Fruit fly (Drosophila melanogaster) whole organism, embryonic: ENCODE data around the gene CG42324.

Experiments used
- CG11560 ChIP-seq: fragments of 200-800 bp; sonication (Bioruptor generic); IDR thresholded peaks from 3 replicates; pipeline ENCODE4 v1.3.6; 2022; ENCODE audit warnings: missing biosample characterization, missing genetic modification characterization
- CG12104 ChIP-seq: fragments of 200-800 bp; sonication (Bioruptor generic); optimal IDR thresholded peaks from 3 replicates; lab custom pipeline; 2016; ENCODE audit warnings: missing biosample characterization, missing genetic modification characterization
- CG12769 ChIP-seq: fragments of 200-800 bp; sonication (Bioruptor generic); optimal IDR thresholded peaks from 2 replicates; lab custom pipeline; 2019; ENCODE audit warnings: missing biosample characterization, mild to moderate bottlenecking, missing genetic modification characterization, moderate library complexity
- CG14014 ChIP-seq: fragments of 200-800 bp; sonication (Bioruptor generic); IDR thresholded peaks from 2 replicates; pipeline ENCODE4 v1.3.6; 2022; ENCODE audit warnings: missing biosample characterization, missing genetic modification characterization
- CG14710 ChIP-seq: fragments of 200-800 bp; sonication (Bioruptor generic); optimal IDR thresholded peaks from 3 replicates; lab custom pipeline; 2019; ENCODE audit warnings: missing biosample characterization, mild to moderate bottlenecking, missing genetic modification characterization, moderate library complexity
- CG17359 ChIP-seq: fragments of 200-800 bp; sonication (Bioruptor generic); optimal IDR thresholded peaks from 3 replicates; lab custom pipeline; 2018; ENCODE audit warnings: missing biosample characterization, mild to moderate bottlenecking, missing genetic modification characterization, moderate library complexity
- CG17802 ChIP-seq: fragments of 200-800 bp; sonication (Bioruptor generic); optimal IDR thresholded peaks from 2 replicates; lab custom pipeline; 2018; ENCODE audit warnings: missing biosample characterization, mild to moderate bottlenecking, missing genetic modification characterization, moderate library complexity
- CG18619 ChIP-seq: fragments of 200-800 bp; sonication (Bioruptor generic); optimal IDR thresholded peaks from 3 replicates; lab custom pipeline; 2017; ENCODE audit warnings: missing biosample characterization, mild to moderate bottlenecking, missing genetic modification characterization
- CG2678 ChIP-seq: fragments of 200-800 bp; sonication (Bioruptor generic); optimal IDR thresholded peaks from 3 replicates; lab custom pipeline; 2019; ENCODE audit warnings: missing biosample characterization, mild to moderate bottlenecking, missing genetic modification characterization, moderate library complexity
- CG6272 ChIP-seq: fragments of 200-800 bp; sonication (Bioruptor generic); IDR thresholded peaks from 2 replicates; pipeline ENCODE4 v1.3.6; 2022; ENCODE audit warnings: missing biosample characterization, missing genetic modification characterization
- CG9215 ChIP-seq: fragments of 200-800 bp; sonication (Bioruptor generic); IDR thresholded peaks from 2 replicates; pipeline ENCODE4 v1.3.6; 2022; ENCODE audit warnings: missing biosample characterization, missing genetic modification characterization
- H2.0 ChIP-seq: fragments of 200-800 bp; sonication (Bioruptor generic); IDR thresholded peaks from 2 replicates; pipeline ENCODE4 v1.3.6; 2022; ENCODE audit warnings: missing biosample characterization, missing genetic modification characterization
- HLHmδ ChIP-seq: fragments of 200-800 bp; sonication (Bioruptor generic); optimal IDR thresholded peaks from 2 replicates; lab custom pipeline; 2018; ENCODE audit warnings: missing biosample characterization, mild to moderate bottlenecking, missing genetic modification characterization, moderate library complexity
- Hr3 ChIP-seq: fragments of 200-800 bp; sonication (Bioruptor generic); optimal IDR thresholded peaks from 3 replicates; lab custom pipeline; 2016; ENCODE audit warnings: missing biosample characterization, missing genetic modification characterization
- Hr51 ChIP-seq, 2 experiments: fragments of 200-800 bp; sonication (Bioruptor generic); optimal IDR thresholded peaks; 2 replicates in 1 of 2; 3 replicates in 1 of 2; lab custom pipeline; 2016 to 2018; ENCODE audit warnings: missing biosample characterization in 2 of 2, missing genetic modification characterization in 2 of 2, mild to moderate bottlenecking in 1 of 2, moderate library complexity in 1 of 2
- Hsf ChIP-seq: fragments of 200-800 bp; sonication (Bioruptor generic); optimal IDR thresholded peaks from 3 replicates; lab custom pipeline; 2016; ENCODE audit warnings: missing biosample characterization, missing genetic modification characterization
- Max ChIP-seq: fragments of 200-800 bp; sonication (Bioruptor generic); optimal IDR thresholded peaks from 2 replicates; lab custom pipeline; 2016; ENCODE audit warnings: missing biosample characterization, mild to moderate bottlenecking, missing genetic modification characterization
- Med ChIP-seq: fragments of 200-800 bp; sonication (Bioruptor generic); peaks from one replicate; lab custom pipeline; 2016; ENCODE audit warnings: missing biosample characterization, missing genetic modification characterization, mild to moderate bottlenecking, inconsistent platforms, moderate library complexity
- Mrtf ChIP-seq: fragments of 200-800 bp; sonication (Bioruptor generic); IDR thresholded peaks from 3 replicates; pipeline ENCODE4 v1.3.6; 2022; ENCODE audit warnings: missing biosample characterization, missing genetic modification characterization
- Nf-YC ChIP-seq: fragments of 200-800 bp; optimal IDR thresholded peaks from 3 replicates; lab custom pipeline; 2019; ENCODE audit warnings: missing biosample characterization, mild to moderate bottlenecking, missing genetic modification characterization, moderate library complexity
- Oli ChIP-seq: fragments of 200-800 bp; sonication (Bioruptor generic); optimal IDR thresholded peaks from 2 replicates; lab custom pipeline; 2018; ENCODE audit warnings: missing biosample characterization, mild to moderate bottlenecking, missing genetic modification characterization, moderate library complexity
- Opbp ChIP-seq: fragments of 200-800 bp; sonication (Bioruptor generic); IDR thresholded peaks from 3 replicates; pipeline ENCODE4 v1.3.6; 2022; ENCODE audit warnings: missing biosample characterization, missing genetic modification characterization; ENCODE audit not compliant: partially characterized antibody
- PHDP ChIP-seq: fragments of 200-800 bp; sonication (Bioruptor generic); optimal IDR thresholded peaks from 3 replicates; lab custom pipeline; 2018; ENCODE audit warnings: missing biosample characterization, mild to moderate bottlenecking, missing genetic modification characterization, moderate library complexity
- Pdp1 ChIP-seq, 2 experiments: fragments of 200-800 bp; sonication (Bioruptor generic); optimal IDR thresholded peaks; 3 replicates each; lab custom pipeline; 2016; ENCODE audit warnings: missing biosample characterization in 2 of 2, missing genetic modification characterization in 2 of 2, mild to moderate bottlenecking in 1 of 2, moderate library complexity in 1 of 2
- Rx ChIP-seq: fragments of 200-800 bp; sonication (Bioruptor generic); IDR thresholded peaks from 2 replicates; pipeline ENCODE4 v1.3.6; 2022; ENCODE audit warnings: missing biosample characterization, missing genetic modification characterization
- Sox100B ChIP-seq: fragments of 200-800 bp; sonication (Bioruptor generic); optimal IDR thresholded peaks from 3 replicates; lab custom pipeline; 2018; ENCODE audit warnings: missing biosample characterization, mild to moderate bottlenecking, missing genetic modification characterization
- Ssrp ChIP-seq: fragments of 200-800 bp; sonication (Bioruptor generic); optimal IDR thresholded peaks from 2 replicates; lab custom pipeline; 2018; ENCODE audit warnings: missing biosample characterization, mild to moderate bottlenecking, missing genetic modification characterization, moderate library complexity
- Vsx1 ChIP-seq: fragments of 200-800 bp; sonication (Bioruptor generic); optimal IDR thresholded peaks from 2 replicates; lab custom pipeline; 2017; ENCODE audit warnings: missing biosample characterization, mild to moderate bottlenecking, missing genetic modification characterization, missing genetic modification reagents
- Xrp1 ChIP-seq: fragments of 200-800 bp; sonication (Bioruptor generic); IDR thresholded peaks from 2 replicates; pipeline ENCODE4 v1.3.6; 2022; ENCODE audit warnings: missing biosample characterization, missing genetic modification characterization
- ase ChIP-seq: fragments of 200-800 bp; sonication (Bioruptor generic); IDR thresholded peaks from 3 replicates; pipeline ENCODE4 v1.3.6; 2022; ENCODE audit warnings: missing biosample characterization, missing genetic modification characterization
- cato ChIP-seq: fragments of 200-800 bp; sonication (Bioruptor generic); optimal IDR thresholded peaks from 2 replicates; lab custom pipeline; 2016; ENCODE audit warnings: missing biosample characterization, missing genetic modification characterization, borderline replicate concordance
- chinmo ChIP-seq: fragments of 200-800 bp; sonication (Bioruptor generic); IDR thresholded peaks from 4 replicates; pipeline ENCODE4 v1.3.6; 2022; ENCODE audit warnings: missing biosample characterization, missing genetic modification characterization; ENCODE audit not compliant: partially characterized antibody
- croc ChIP-seq: fragments of 200-800 bp; sonication (Bioruptor generic); conservative IDR thresholded peaks from 3 replicates; pipeline ENCODE4 v1.3.6; 2022; ENCODE audit warnings: missing biosample characterization, missing genetic modification characterization
- dimm ChIP-seq: fragments of 200-800 bp; sonication (Bioruptor generic); IDR thresholded peaks from 2 replicates; pipeline ENCODE4 v1.3.6; 2022; ENCODE audit warnings: missing biosample characterization, missing genetic modification characterization
- fd96Cb ChIP-seq: fragments of 200-800 bp; sonication (Bioruptor generic); optimal IDR thresholded peaks from 2 replicates; lab custom pipeline; 2018; ENCODE audit warnings: missing biosample characterization, mild to moderate bottlenecking, missing genetic modification characterization, moderate library complexity
- grn ChIP-seq: fragments of 200-800 bp; sonication (Bioruptor generic); optimal IDR thresholded peaks from 3 replicates; lab custom pipeline; 2017; ENCODE audit warnings: missing biosample characterization, missing genetic modification characterization
- gro ChIP-seq: fragments of 200-800 bp; sonication (Bioruptor generic); optimal IDR thresholded peaks from 2 replicates; lab custom pipeline; 2016; ENCODE audit warnings: missing biosample characterization, missing genetic modification characterization
- inv ChIP-seq: fragments of 200-800 bp; sonication (Bioruptor generic); IDR thresholded peaks from 2 replicates; pipeline ENCODE4 v1.3.6; 2022; ENCODE audit warnings: missing biosample characterization, missing genetic modification characterization; ENCODE audit not compliant: partially characterized antibody
- lmd ChIP-seq: fragments of 200-800 bp; sonication (Bioruptor generic); IDR thresholded peaks from 2 replicates; pipeline ENCODE4 v1.3.6; 2022; ENCODE audit warnings: missing biosample characterization, missing genetic modification characterization
- peb ChIP-seq: fragments of 200-800 bp; sonication (Bioruptor generic); IDR thresholded peaks from 2 replicates; pipeline ENCODE4 v1.3.6; 2022; ENCODE audit warnings: missing biosample characterization, missing genetic modification characterization
- pfk ChIP-seq: fragments of 200-800 bp; sonication (Bioruptor generic); optimal IDR thresholded peaks from 2 replicates; lab custom pipeline; 2018; ENCODE audit warnings: missing biosample characterization, mild to moderate bottlenecking, missing genetic modification characterization, moderate library complexity
- ro ChIP-seq: fragments of 200-800 bp; sonication (Bioruptor generic); IDR thresholded peaks from 2 replicates; pipeline ENCODE4 v1.3.6; 2022; ENCODE audit warnings: missing biosample characterization, missing genetic modification characterization
- row ChIP-seq: fragments of 200-800 bp; sonication (Bioruptor generic); IDR thresholded peaks from 3 replicates; pipeline ENCODE4 v1.3.6; 2022; ENCODE audit warnings: missing biosample characterization, missing genetic modification characterization
- sr ChIP-seq: fragments of 200-800 bp; sonication (Bioruptor generic); IDR thresholded peaks from 3 replicates; pipeline ENCODE4 v1.3.6; 2022; ENCODE audit warnings: missing biosample characterization, missing genetic modification characterization
- ssp ChIP-seq: fragments of 200-800 bp; sonication (Bioruptor generic); IDR thresholded peaks from 2 replicates; pipeline ENCODE4 v1.3.6; 2022; ENCODE audit warnings: missing biosample characterization, missing genetic modification characterization
- stc ChIP-seq: fragments of 200-800 bp; sonication (Bioruptor generic); IDR thresholded peaks from 2 replicates; pipeline ENCODE4 v1.3.6; 2022; ENCODE audit warnings: missing biosample characterization, missing genetic modification characterization
- ttk ChIP-seq: fragments of 200-800 bp; sonication (Bioruptor generic); IDR thresholded peaks from 2 replicates; pipeline ENCODE4 v2.1.2; 2022; ENCODE audit warnings: missing biosample characterization, missing genetic modification characterization
- wor ChIP-seq: fragments of 200-800 bp; sonication (Bioruptor generic); IDR thresholded peaks from 2 replicates; pipeline ENCODE4 v1.3.6; 2022; ENCODE audit warnings: missing biosample characterization, missing genetic modification characterization
- yki ChIP-seq: fragments of >200 bp; optimal IDR thresholded peaks from 3 replicates; lab custom pipeline; 2018

CG42324 gene

DNA sequence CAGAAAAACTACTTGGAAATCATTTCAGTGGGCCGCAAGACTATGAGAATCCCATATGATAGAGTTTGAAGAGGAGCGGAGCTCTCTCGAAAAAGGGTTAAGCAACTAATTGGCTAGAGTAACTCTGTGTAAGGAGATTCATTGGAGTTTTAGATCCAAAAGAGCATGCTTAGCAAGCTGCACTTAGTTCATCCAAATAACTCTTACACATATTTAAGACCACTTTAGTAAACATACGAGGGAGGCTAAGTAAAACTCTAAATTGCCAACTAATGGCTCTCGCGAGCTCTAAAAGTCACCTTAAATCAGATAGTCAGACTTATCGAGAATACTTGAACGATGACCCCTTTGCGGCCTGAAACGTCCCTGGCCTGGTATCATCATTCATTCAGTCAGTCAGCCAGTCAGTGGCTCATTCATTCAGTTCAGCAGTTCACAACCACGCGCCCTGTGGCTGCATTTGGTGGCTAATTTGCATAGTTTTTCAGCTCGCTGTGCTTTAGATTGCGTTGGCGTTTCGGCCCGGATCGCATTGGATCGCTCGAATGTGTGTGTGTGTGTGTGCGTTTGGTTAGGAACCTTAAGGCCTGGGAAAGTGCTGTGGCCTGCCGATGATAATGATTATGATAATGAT, 17.2 kb upstream of the CG42324 start (continued):
- TF ChIP-seq grn (GFP tag; lab: Kevin White, UChicago) (no peak), Max (GFP tag; lab: Kevin White, UChicago) (no peak), CG2678 (peak; percentile 57), Hsf (GFP tag; lab: Kevin White, UChicago) (peak; percentile 5), peb (GFP tag; lab: Robert Waterston, UW) (peak; percentile 27; the same call in 1 of the 2 replicates), ssp (GFP tag; lab: Robert Waterston, UW) (peak; percentile 53), ttk (GFP tag; lab: Robert Waterston, UW) (0 out of 2 replicates have a peak, but pooled peaks have one; percentile 25), CG6272 (GFP tag; lab: Robert Waterston, UW) (0 out of 2 replicates have a peak, but pooled peaks have one; percentile 10), Ssrp (tag; lab: Kevin White, UChicago) (peak; percentile 25), Nf-YC (tag; lab: Kevin White, UChicago) (peak; percentile 3), row (peak; percentile 68), Opbp (GFP tag; lab: Robert Waterston, UW) (0 out of 3 replicates have a peak, but pooled peaks have one; percentile 4), chinmo (GFP tag; lab: Robert Waterston, UW) (peak; percentile 67; the same call in 1 of the 4 replicates), Oli (tag; lab: Kevin White, UChicago) (peak; percentile 46), ro (peak; percentile 23; the same call in 1 of the 2 replicates), CG12769 (tag; lab: Kevin White, UChicago) (peak; percentile 48), pfk (no peak), Rx (GFP tag; lab: Robert Waterston, UW) (peak; percentile 19; the same call in 1 of the 2 replicates), CG17359 (peak; percentile 46), CG14710 (no peak), gro (GFP tag; lab: Kevin White, UChicago) (no peak), Med (GFP tag; lab: Kevin White, UChicago) (peak; percentile 75), Xrp1 (peak; percentile 7; the same call in 1 of the 2 replicates), Hr3 (GFP tag; lab: Kevin White, UChicago) (no peak), ase (peak; percentile 30; the same call in 1 of the 3 replicates), stc (peak; percentile 41; the same call in 1 of the 2 replicates), sr (GFP tag; lab: Robert Waterston, UW) (peak; percentile 87), CG17802 (no peak), CG9215 (peak; percentile 56), CG14014 (0 out of 2 replicates have a peak, but pooled peaks have one; percentile 16), dimm (GFP tag; lab: Robert Waterston, UW) (0 out of 2 replicates have a peak, but pooled peaks have one; percentile 30), Hr51 (GFP tag; optimal IDR thresholded peaks at IDR 0.05; lab: Kevin White, UChicago) (peak in 1 of 2 experiments; percentile 27), HLHmδ (GFP tag; lab: Kevin White, UChicago) (no peak), CG18619 (no peak), CG12104 (GFP tag; lab: Kevin White, UChicago) (peak; percentile 1), inv (GFP tag; lab: Robert Waterston, UW) (peak; percentile 11; the same call in 1 of the 2 replicates), PHDP (tag; lab: Kevin White, UChicago) (no peak), croc (GFP tag; lab: Robert Waterston, UW) (peak; percentile 38; the same call in 1 of the 3 replicates), Sox100B (GFP tag; lab: Kevin White, UChicago) (peak; percentile 38), yki (lab: Kevin White, UChicago) (no peak), wor (GFP tag; lab: Robert Waterston, UW) (peak; percentile 49), Mrtf (GFP tag; lab: Robert Waterston, UW) (peak; percentile 39; the same call in 1 of the 3 replicates), Vsx1 (GFP tag; lab: Kevin White, UChicago) (peak; percentile 14), Pdp1 (GFP tag; optimal IDR thresholded peaks at IDR 0.05; lab: Kevin White, UChicago) (peak in 1 of 2 experiments; percentile 23), cato (GFP tag; lab: Kevin White, UChicago) (no peak), lmd (GFP tag; lab: Robert Waterston, UW) (peak; percentile 71), CG11560 (tag; lab: Robert Waterston, UW) (peak; percentile 12; the same call in 1 of the 3 replicates), H2.0 (peak; percentile 22; the same call in 1 of the 2 replicates), fd96Cb (tag; lab: Kevin White, UChicago) (peak; percentile 24)
